In genomic region chrX:16391397-16391796, dm6 we compare ENCODE assay signal across 1 fruit fly cellular context.
TF ChIP-seq lines count a peak whose summit lies in the region.

TH1 (minus strand) TSS chrX:16391438.
mei-41 (plus strand) TSS chrX:16391698.

TF ChIP-seq in whole organism, embryonic, 481 proteins besides CTCF, POLR2A, EP300 and RAD21 (continued from another document and continues in another):
- no peak for TF ChIP-seq caup (GFP tag; optimal IDR thresholded peaks at IDR 0.05; lab: Kevin White, UChicago; ENCODE audit: severe bottlenecking)
- peak in 1 of 2 experiments; percentile 56 for TF ChIP-seq tll (GFP tag; optimal IDR thresholded peaks at IDR 0.05; lab: Kevin White, UChicago)
- TF ChIP-seq emc (GFP tag; optimal IDR thresholded peaks at IDR 0.05; lab: Kevin White, UChicago): peak; percentile 12
- no peak for TF ChIP-seq CG9876 (GFP tag; optimal IDR thresholded peaks at IDR 0.05; lab: Kevin White, UChicago)
- peak; percentile 58 for TF ChIP-seq kah (GFP tag; optimal IDR thresholded peaks at IDR 0.05; lab: Kevin White, UChicago)
- peak in 1 of 2 experiments; percentile 91 for TF ChIP-seq bsh (GFP tag; optimal IDR thresholded peaks at IDR 0.05; lab: Kevin White, UChicago)
- peak; percentile 88 for TF ChIP-seq sim (GFP tag; IDR thresholded peaks at IDR 0.05; lab: Robert Waterston, UW)
- peak; percentile 90 for TF ChIP-seq CG30403 (GFP tag; optimal IDR thresholded peaks at IDR 0.05; lab: Kevin White, UChicago)
- peak; percentile 91 for TF ChIP-seq CG1602 (GFP tag; optimal IDR thresholded peaks at IDR 0.05; lab: Kevin White, UChicago)
- peak; percentile 74 for TF ChIP-seq stwl (tag; optimal IDR thresholded peaks at IDR 0.05; lab: Kevin White, UChicago)
- TF ChIP-seq Meics (GFP tag; optimal IDR thresholded peaks at IDR 0.05; lab: Kevin White, UChicago): peak; percentile 86
- TF ChIP-seq hb (GFP tag; IDR thresholded peaks at IDR 0.05; lab: Robert Waterston, UW; ENCODE audit: partially characterized antibody): no peak
- TF ChIP-seq CG10274 (GFP tag; optimal IDR thresholded peaks at IDR 0.05; lab: Kevin White, UChicago): peak; percentile 19
- TF ChIP-seq sna (GFP tag; IDR thresholded peaks at IDR 0.05; lab: Robert Waterston, UW; ENCODE audit: partially characterized antibody): no peak
- peak; percentile 63; the same call in 1 of the 2 replicates for TF ChIP-seq Taf1 (GFP tag; IDR thresholded peaks at IDR 0.05; lab: Robert Waterston, UW)
- peak; percentile 7 for TF ChIP-seq CG8944 (GFP tag; optimal IDR thresholded peaks at IDR 0.05; lab: Kevin White, UChicago)
- no peak for TF ChIP-seq CG3163 (GFP tag; optimal IDR thresholded peaks at IDR 0.05; lab: Kevin White, UChicago)
- TF ChIP-seq Rfx (GFP tag; IDR thresholded peaks at IDR 0.05; lab: Robert Waterston, UW): peak; percentile 97
- TF ChIP-seq Hsf (GFP tag; optimal IDR thresholded peaks at IDR 0.05; lab: Kevin White, UChicago): peak; percentile 58
- TF ChIP-seq luna (GFP tag; optimal IDR thresholded peaks at IDR 0.05; lab: Kevin White, UChicago): no peak
- TF ChIP-seq Mes4 (GFP tag; optimal IDR thresholded peaks at IDR 0.05; lab: Kevin White, UChicago): peak; percentile 13
- peak; percentile 78 for TF ChIP-seq CG43689 (GFP tag; IDR thresholded peaks at IDR 0.05; lab: Robert Waterston, UW)
- peak; percentile 80 for TF ChIP-seq CG33557 (GFP tag; optimal IDR thresholded peaks at IDR 0.05; lab: Kevin White, UChicago)
- no peak for TF ChIP-seq lilli (GFP tag; optimal IDR thresholded peaks at IDR 0.05; lab: Kevin White, UChicago)
- TF ChIP-seq Ets65A (GFP tag; lab: Kevin White, UChicago): peak; percentile 95
- peak; percentile 87 for TF ChIP-seq Dek (tag; optimal IDR thresholded peaks at IDR 0.05; lab: Kevin White, UChicago)
- TF ChIP-seq D (optimal IDR thresholded peaks at IDR 0.05; lab: Kevin White, UChicago): no peak
- TF ChIP-seq D (GFP tag; optimal IDR thresholded peaks at IDR 0.05; lab: Kevin White, UChicago): peak; percentile 80
- TF ChIP-seq CG8924 (tag; optimal IDR thresholded peaks at IDR 0.05; lab: Kevin White, UChicago): peak; percentile 92
- TF ChIP-seq h (optimal IDR thresholded peaks at IDR 0.05; lab: Kevin White, UChicago): no peak
- no peak for TF ChIP-seq sens (GFP tag; lab: Kevin White, UChicago)
- no peak for TF ChIP-seq gcm2 (GFP tag; optimal IDR thresholded peaks at IDR 0.05; lab: Kevin White, UChicago)
- peak; percentile 93 for TF ChIP-seq Mrtf (GFP tag; IDR thresholded peaks at IDR 0.05; lab: Robert Waterston, UW)
- TF ChIP-seq croc (GFP tag; conservative IDR thresholded peaks at IDR 0.05; lab: Robert Waterston, UW): peak; percentile 96
- peak; percentile 93 for TF ChIP-seq ara (GFP tag; IDR thresholded peaks at IDR 0.05; lab: Robert Waterston, UW)
- peak; percentile 91 for TF ChIP-seq CG32767 (GFP tag; IDR thresholded peaks at IDR 0.05; lab: Robert Waterston, UW)
- TF ChIP-seq Xrp1 (GFP tag; IDR thresholded peaks at IDR 0.05; lab: Robert Waterston, UW): peak; percentile 96
- TF ChIP-seq CG33213 (GFP tag; optimal IDR thresholded peaks at IDR 0.05; lab: Kevin White, UChicago): no peak
- TF ChIP-seq CG6654 (GFP tag; optimal IDR thresholded peaks at IDR 0.05; lab: Kevin White, UChicago): peak; percentile 59
- TF ChIP-seq Hr39 (optimal IDR thresholded peaks at IDR 0.05; lab: Kevin White, UChicago): no peak
- TF ChIP-seq ATbp (GFP tag; optimal IDR thresholded peaks at IDR 0.05; lab: Kevin White, UChicago): peak; percentile 72
- peak; percentile 85 for TF ChIP-seq CG10654 (GFP tag; optimal IDR thresholded peaks at IDR 0.05; lab: Kevin White, UChicago)
- TF ChIP-seq CG7786 (GFP tag; optimal IDR thresholded peaks at IDR 0.05; lab: Kevin White, UChicago): peak; percentile 41
- no peak for TF ChIP-seq CG7963 (GFP tag; IDR thresholded peaks at IDR 0.05; lab: Robert Waterston, UW; ENCODE audit: partially characterized antibody)
- peak; percentile 5 for TF ChIP-seq CG4707 (GFP tag; optimal IDR thresholded peaks at IDR 0.05; lab: Kevin White, UChicago)
- TF ChIP-seq bcd (GFP tag; optimal IDR thresholded peaks at IDR 0.05; lab: Kevin White, UChicago): peak; percentile 89
- TF ChIP-seq CG2120 (GFP tag; optimal IDR thresholded peaks at IDR 0.05; lab: Kevin White, UChicago): peak; percentile 80
- TF ChIP-seq Fer2 (tag; optimal IDR thresholded peaks at IDR 0.05; lab: Kevin White, UChicago): peak; percentile 83
- no peak for TF ChIP-seq Elba2 (GFP tag; optimal IDR thresholded peaks at IDR 0.05; lab: Kevin White, UChicago)
- peak; percentile 60 for TF ChIP-seq org-1 (GFP tag; optimal IDR thresholded peaks at IDR 0.05; lab: Kevin White, UChicago)
- peak; percentile 79 for TF ChIP-seq CG11723 (GFP tag; optimal IDR thresholded peaks at IDR 0.05; lab: Kevin White, UChicago)
- peak; percentile 63 for TF ChIP-seq CG4617 (GFP tag; optimal IDR thresholded peaks at IDR 0.05; lab: Kevin White, UChicago; ENCODE audit: borderline replicate concordance)
- no peak for TF ChIP-seq sqz (GFP tag; optimal IDR thresholded peaks at IDR 0.05; lab: Kevin White, UChicago)
- no peak for TF ChIP-seq CG7928 (GFP tag; optimal IDR thresholded peaks at IDR 0.05; lab: Kevin White, UChicago)
- TF ChIP-seq Fer3 (tag; optimal IDR thresholded peaks at IDR 0.05; lab: Kevin White, UChicago): peak; percentile 88
- TF ChIP-seq kni (GFP tag; optimal IDR thresholded peaks at IDR 0.05; lab: Kevin White, UChicago): no peak
- peak; percentile 89 for TF ChIP-seq CG16815 (GFP tag; optimal IDR thresholded peaks at IDR 0.05; lab: Kevin White, UChicago)
- TF ChIP-seq danr (GFP tag; IDR thresholded peaks at IDR 0.05; lab: Robert Waterston, UW): peak; percentile 93
- no peak for TF ChIP-seq tna (GFP tag; IDR thresholded peaks at IDR 0.05; lab: Robert Waterston, UW; ENCODE audit: partially characterized antibody)
- TF ChIP-seq D19A (tag; optimal IDR thresholded peaks at IDR 0.05; lab: Kevin White, UChicago): no peak
- peak; percentile 84 for TF ChIP-seq CG8388 (GFP tag; optimal IDR thresholded peaks at IDR 0.05; lab: Kevin White, UChicago)
- TF ChIP-seq CG5180 (GFP tag; optimal IDR thresholded peaks at IDR 0.05; lab: Kevin White, UChicago): no peak
- TF ChIP-seq CG34422 (GFP tag; IDR thresholded peaks at IDR 0.05; lab: Robert Waterston, UW): peak; percentile 98
- TF ChIP-seq Oli (tag; optimal IDR thresholded peaks at IDR 0.05; lab: Kevin White, UChicago): peak; percentile 88
- TF ChIP-seq CG18764 (GFP tag; optimal IDR thresholded peaks at IDR 0.05; lab: Kevin White, UChicago): no peak
- peak; percentile 90 for TF ChIP-seq CG31224 (GFP tag; IDR thresholded peaks at IDR 0.05; lab: Robert Waterston, UW)
- no peak for TF ChIP-seq CG13624 (GFP tag; optimal IDR thresholded peaks at IDR 0.05; lab: Kevin White, UChicago)
- TF ChIP-seq run (tag; optimal IDR thresholded peaks at IDR 0.05; lab: Kevin White, UChicago): peak; percentile 50
- no peak for TF ChIP-seq CG3281 (GFP tag; optimal IDR thresholded peaks at IDR 0.05; lab: Kevin White, UChicago)
- no peak for TF ChIP-seq pita (GFP tag; optimal IDR thresholded peaks at IDR 0.05; lab: Kevin White, UChicago)
- TF ChIP-seq unc-4 (GFP tag; IDR thresholded peaks at IDR 0.05; lab: Robert Waterston, UW; ENCODE audit: partially characterized antibody): peak; percentile 54; the same call in 1 of the 2 replicates
- peak; percentile 90 for TF ChIP-seq jigr1 (GFP tag; IDR thresholded peaks at IDR 0.05; lab: Robert Waterston, UW)
- 0 out of 3 replicates have a peak, but pooled peaks have one; percentile 21 for TF ChIP-seq CG14860 (GFP tag; IDR thresholded peaks at IDR 0.05; lab: Robert Waterston, UW; ENCODE audit: partially characterized antibody)
- TF ChIP-seq CG2889 (GFP tag; IDR thresholded peaks at IDR 0.05; lab: Robert Waterston, UW): peak; percentile 91
- TF ChIP-seq CG4424 (GFP tag; optimal IDR thresholded peaks at IDR 0.05; lab: Kevin White, UChicago): peak; percentile 76
- no peak for TF ChIP-seq CG4282 (GFP tag; optimal IDR thresholded peaks at IDR 0.05; lab: Kevin White, UChicago)
- peak; percentile 93 for TF ChIP-seq Ada2b (GFP tag; IDR thresholded peaks at IDR 0.05; lab: Robert Waterston, UW)
- no peak for TF ChIP-seq nerfin-2 (GFP tag; IDR thresholded peaks at IDR 0.05; lab: Robert Waterston, UW; ENCODE audit: partially characterized antibody)
- peak; percentile 72 for TF ChIP-seq CG4360 (GFP tag; IDR thresholded peaks at IDR 0.05; lab: Robert Waterston, UW)
- peak; percentile 78; the same call in 1 of the 3 replicates for TF ChIP-seq C15 (GFP tag; IDR thresholded peaks at IDR 0.05; lab: Robert Waterston, UW)
- peak; percentile 63 for TF ChIP-seq Six4 (GFP tag; optimal IDR thresholded peaks at IDR 0.05; lab: Kevin White, UChicago)
- peak; percentile 87 for TF ChIP-seq nerfin-1 (tag; optimal IDR thresholded peaks at IDR 0.05; lab: Kevin White, UChicago)
- TF ChIP-seq CG12236 (GFP tag; optimal IDR thresholded peaks at IDR 0.05; lab: Kevin White, UChicago): peak; percentile 27
- TF ChIP-seq insv (GFP tag; optimal IDR thresholded peaks at IDR 0.05; lab: Kevin White, UChicago): peak in 1 of 2 experiments; percentile 48
- TF ChIP-seq CG8281 (tag; optimal IDR thresholded peaks at IDR 0.05; lab: Kevin White, UChicago): no peak
- no peak for TF ChIP-seq fd102C (GFP tag; optimal IDR thresholded peaks at IDR 0.05; lab: Kevin White, UChicago)
- peak; percentile 89 for TF ChIP-seq CG10209 (GFP tag; optimal IDR thresholded peaks at IDR 0.05; lab: Kevin White, UChicago)
- TF ChIP-seq oc (tag; optimal IDR thresholded peaks at IDR 0.05; lab: Kevin White, UChicago): peak; percentile 80
- TF ChIP-seq ranshi (GFP tag; IDR thresholded peaks at IDR 0.05; lab: Robert Waterston, UW): peak; percentile 97
- TF ChIP-seq sug (tag; optimal IDR thresholded peaks at IDR 0.05; lab: Kevin White, UChicago): no peak
- peak; percentile 65; the same call in 1 of the 2 replicates for TF ChIP-seq CG16779 (GFP tag; IDR thresholded peaks at IDR 0.05; lab: Robert Waterston, UW)
- TF ChIP-seq CG13296 (GFP tag; optimal IDR thresholded peaks at IDR 0.05; lab: Kevin White, UChicago): no peak
- peak; percentile 58 for TF ChIP-seq Scr (GFP tag; IDR thresholded peaks at IDR 0.05; lab: Robert Waterston, UW; ENCODE audit: partially characterized antibody)
- TF ChIP-seq CG11247 (GFP tag; IDR thresholded peaks at IDR 0.05; lab: Robert Waterston, UW): peak; percentile 94
- peak; percentile 90 for TF ChIP-seq cas (GFP tag; IDR thresholded peaks at IDR 0.05; lab: Robert Waterston, UW)
- peak; percentile 93 for TF ChIP-seq ase (GFP tag; IDR thresholded peaks at IDR 0.05; lab: Robert Waterston, UW)
- no peak for TF ChIP-seq Tbp (GFP tag; optimal IDR thresholded peaks at IDR 0.05; lab: Kevin White, UChicago)
- TF ChIP-seq Hey (tag; optimal IDR thresholded peaks at IDR 0.05; lab: Kevin White, UChicago): no peak
- TF ChIP-seq CG14965 (GFP tag; optimal IDR thresholded peaks at IDR 0.05; lab: Kevin White, UChicago; ENCODE audit: borderline replicate concordance): no peak
- peak; percentile 74 for TF ChIP-seq CG3065 (GFP tag; optimal IDR thresholded peaks at IDR 0.05; lab: Kevin White, UChicago)
- no peak for TF ChIP-seq psq (GFP tag; optimal IDR thresholded peaks at IDR 0.05; lab: Kevin White, UChicago)
- TF ChIP-seq da (GFP tag; optimal IDR thresholded peaks at IDR 0.05; lab: Kevin White, UChicago): no peak
- peak; percentile 98 for TF ChIP-seq row (GFP tag; IDR thresholded peaks at IDR 0.05; lab: Robert Waterston, UW)
- TF ChIP-seq HLH54F (GFP tag; optimal IDR thresholded peaks at IDR 0.05; lab: Kevin White, UChicago): peak; percentile 66
- TF ChIP-seq CG10431 (GFP tag; optimal IDR thresholded peaks at IDR 0.05; lab: Kevin White, UChicago): peak; percentile 51
- TF ChIP-seq exex (tag; optimal IDR thresholded peaks at IDR 0.05; lab: Kevin White, UChicago): no peak
- TF ChIP-seq lov (optimal IDR thresholded peaks at IDR 0.05; lab: Kevin White, UChicago): no peak
- TF ChIP-seq lov (GFP tag; IDR thresholded peaks at IDR 0.05; lab: Robert Waterston, UW): peak; percentile 89
- peak; percentile 75 for TF ChIP-seq CG7271 (tag; optimal IDR thresholded peaks at IDR 0.05; lab: Kevin White, UChicago)
- no peak for TF ChIP-seq btn (GFP tag; optimal IDR thresholded peaks at IDR 0.05; lab: Kevin White, UChicago)
- TF ChIP-seq shn (GFP tag; optimal IDR thresholded peaks at IDR 0.05; lab: Kevin White, UChicago): no peak
- TF ChIP-seq CG12219 (GFP tag; optimal IDR thresholded peaks at IDR 0.05; lab: Kevin White, UChicago): no peak
- peak; percentile 89 for TF ChIP-seq CG10267 (tag; optimal IDR thresholded peaks at IDR 0.05; lab: Kevin White, UChicago)
- peak; percentile 46 for TF ChIP-seq dm (GFP tag; optimal IDR thresholded peaks at IDR 0.05; lab: Kevin White, UChicago)
- no peak for TF ChIP-seq fd64A (GFP tag; optimal IDR thresholded peaks at IDR 0.05; lab: Kevin White, UChicago)
- peak; percentile 82 for TF ChIP-seq ewg (GFP tag; optimal IDR thresholded peaks at IDR 0.05; lab: Kevin White, UChicago)
- TF ChIP-seq CkIIα-i1 (GFP tag; IDR thresholded peaks at IDR 0.05; lab: Robert Waterston, UW): peak; percentile 73
- peak; percentile 96 for TF ChIP-seq CG3847 (GFP tag; IDR thresholded peaks at IDR 0.05; lab: Robert Waterston, UW)
- peak; percentile 26 for TF ChIP-seq Antp (GFP tag; optimal IDR thresholded peaks at IDR 0.05; lab: Kevin White, UChicago)
- peak; percentile 59 for TF ChIP-seq ems (GFP tag; optimal IDR thresholded peaks at IDR 0.05; lab: Kevin White, UChicago)
- peak; percentile 91 for TF ChIP-seq ro (GFP tag; IDR thresholded peaks at IDR 0.05; lab: Robert Waterston, UW)
- TF ChIP-seq Vsx1 (GFP tag; optimal IDR thresholded peaks at IDR 0.05; lab: Kevin White, UChicago): no peak
- peak; percentile 61 for TF ChIP-seq CG18476 (GFP tag; optimal IDR thresholded peaks at IDR 0.05; lab: Kevin White, UChicago)
- no peak for TF ChIP-seq gro (GFP tag; optimal IDR thresholded peaks at IDR 0.05; lab: Kevin White, UChicago)
- TF ChIP-seq odd (GFP tag; optimal IDR thresholded peaks at IDR 0.05; lab: Kevin White, UChicago): no peak
- 0 out of 2 replicates have a peak, but pooled peaks have one; percentile 40 for TF ChIP-seq Dip2 (GFP tag; IDR thresholded peaks at IDR 0.05; lab: Robert Waterston, UW)
- peak; percentile 92 for TF ChIP-seq ap (GFP tag; IDR thresholded peaks at IDR 0.05; lab: Robert Waterston, UW)
- TF ChIP-seq vvl (GFP tag; IDR thresholded peaks at IDR 0.05; lab: Robert Waterston, UW): peak; percentile 97
- TF ChIP-seq Bteb2 (GFP tag; optimal IDR thresholded peaks at IDR 0.05; lab: Kevin White, UChicago): peak; percentile 12
- peak; percentile 90 for TF ChIP-seq CG13775 (GFP tag; optimal IDR thresholded peaks at IDR 0.05; lab: Kevin White, UChicago)
- TF ChIP-seq amos (GFP tag; IDR thresholded peaks at IDR 0.05; lab: Robert Waterston, UW; ENCODE audit: partially characterized antibody): peak; percentile 42
- TF ChIP-seq Nf-YA (GFP tag; IDR thresholded peaks at IDR 0.05; lab: Robert Waterston, UW): peak; percentile 92
